Worm (Caenorhabditis elegans): ENCODE results near the gene F11G11.15.
"Not testable (repeated sequence)": the region's sequence is repeated elsewhere in the genome, so short reads cannot be mapped to it uniquely, and the experiment has no call there.

F11G11.15 gene

ce11 chrII:4874335-4874861 lies at the start of gene F11G11.15:
Gene F11G11.15 (plus strand): TSS chrII:4874845.
- no peak for TF ChIP-seq W03F9.2 (tag; optimal IDR thresholded peaks at IDR 0.05)
- TF ChIP-seq him-1 (tag; optimal IDR thresholded peaks at IDR 0.05), result no peak
- no peak for TF ChIP-seq dao-5 (tag; optimal IDR thresholded peaks at IDR 0.05)

ce11 chrII:4825133-4825532 lies 49.5 kb upstream of the F11G11.15 start, which contains the start of the genes C33F10.8 and msp-40:
Gene C33F10.8 (minus strand): TSS chrII:4825233.
Gene msp-40 (plus strand): TSS chrII:4825414.
- TF ChIP-seq him-1, W03F9.2, dao-5 (tag; optimal IDR thresholded peaks at IDR 0.05): not testable (repeated sequence)

- TF ChIP-seq him-1 (tag; optimal IDR thresholded peaks at IDR 0.05) (no peak), dao-5 (tag; optimal IDR thresholded peaks at IDR 0.05) (no peak), W03F9.2 (tag; optimal IDR thresholded peaks at IDR 0.05) (peak; percentile 35)
Observed at ce11 chrII:4827734-4828609, 46.7 kb upstream of the F11G11.15 start, which contains the start of the genes fbxb-88 and tbck-1. Gene fbxb-88 (minus strand): TSS chrII:4827884. Gene tbck-1 (plus strand): TSS chrII:4828559.

ce11 chrII:4834761-4835160 lies 39.9 kb upstream of the F11G11.15 start, which contains the start of the genes C33F10.11 and C33F10.1:
Gene C33F10.11 (minus strand): TSS chrII:4834861.
Gene C33F10.1 (plus strand): TSS chrII:4835023.
- TF ChIP-seq W03F9.2 (tag; optimal IDR thresholded peaks at IDR 0.05) (no peak), dao-5 (tag; optimal IDR thresholded peaks at IDR 0.05) (no peak)

- TF ChIP-seq him-1 (tag; optimal IDR thresholded peaks at IDR 0.05) (no peak), dao-5 (tag; optimal IDR thresholded peaks at IDR 0.05) (no peak), W03F9.2 (tag; optimal IDR thresholded peaks at IDR 0.05) (no peak)
Observed at ce11 chrII:4837659-4838058, 37.0 kb upstream of the F11G11.15 start, which contains the start of gene C33F10.12. Gene C33F10.12 (minus strand): TSS chrII:4837759.

ce11 chrII:4842143-4842658 lies 32.4 kb upstream of the F11G11.15 start, which contains the start of the genes T23B7.2 and nspd-4:
Gene T23B7.2 (minus strand): TSS chrII:4842243.
Gene nspd-4 (plus strand): TSS chrII:4842608.
- TF ChIP-seq W03F9.2, dao-5, him-1 (tag; optimal IDR thresholded peaks at IDR 0.05): not testable (repeated sequence)

- TF ChIP-seq dao-5 (tag; optimal IDR thresholded peaks at IDR 0.05), result no peak
- no peak for TF ChIP-seq W03F9.2 (tag; optimal IDR thresholded peaks at IDR 0.05)
- TF ChIP-seq him-1 (tag; optimal IDR thresholded peaks at IDR 0.05), result no peak
Observed at ce11 chrII:4849885-4850284, 24.8 kb upstream of the F11G11.15 start, which contains the start of gene T23B7.3. Gene T23B7.3 (plus strand): TSS chrII:4850185.

- no peak for TF ChIP-seq dao-5 (tag; optimal IDR thresholded peaks at IDR 0.05)
- peak; percentile 97 for TF ChIP-seq W03F9.2 (tag; optimal IDR thresholded peaks at IDR 0.05)
- peak; percentile 92 for TF ChIP-seq him-1 (tag; optimal IDR thresholded peaks at IDR 0.05)
Observed at ce11 chrII:4851594-4852106, 23.0 kb upstream of the F11G11.15 start, which contains the start of gene dnj-9. Gene dnj-9 (plus strand): TSS chrII:4852056.

ce11 chrII:4854761-4855160 lies 19.9 kb upstream of the F11G11.15 start:
- TF ChIP-seq dao-5 (tag; optimal IDR thresholded peaks at IDR 0.05), result no peak

- no peak for TF ChIP-seq W03F9.2 (tag; optimal IDR thresholded peaks at IDR 0.05)
- peak; percentile 0 for TF ChIP-seq him-1 (tag; optimal IDR thresholded peaks at IDR 0.05)
- no peak for TF ChIP-seq dao-5 (tag; optimal IDR thresholded peaks at IDR 0.05)
Observed at ce11 chrII:4855489-4855888, 19.2 kb upstream of the F11G11.15 start.

- TF ChIP-seq W03F9.2 (tag; optimal IDR thresholded peaks at IDR 0.05) (peak; percentile 5), him-1 (tag; optimal IDR thresholded peaks at IDR 0.05) (no peak), dao-5 (tag; optimal IDR thresholded peaks at IDR 0.05) (no peak)
Observed at ce11 chrII:4856113-4856512, 18.5 kb upstream of the F11G11.15 start.

ce11 chrII:4857086-4857485 lies 17.6 kb upstream of the F11G11.15 start:
- TF ChIP-seq him-1 (tag; optimal IDR thresholded peaks at IDR 0.05) (no peak), dao-5 (tag; optimal IDR thresholded peaks at IDR 0.05) (no peak), W03F9.2 (tag; optimal IDR thresholded peaks at IDR 0.05) (no peak)

ce11 chrII:4857873-4858364 lies 16.7 kb upstream of the F11G11.15 start, which contains the start of gene F11G11.5:
Gene F11G11.5 (plus strand): TSS chrII:4857923.
- TF ChIP-seq W03F9.2 (tag; optimal IDR thresholded peaks at IDR 0.05) (no peak), dao-5 (tag; optimal IDR thresholded peaks at IDR 0.05) (no peak), him-1 (tag; optimal IDR thresholded peaks at IDR 0.05) (no peak)
